Worm (Caenorhabditis elegans) whole organism, mixed stage, embryonic: ENCODE results near the gene rdl-1.

Source experiments
- M03D4.4 ChIP-seq: sonication (generic microtip); optimal IDR thresholded peaks from 2 replicates; lab custom pipeline; 2017; ENCODE audit warnings: mild to moderate bottlenecking, missing genetic modification characterization, missing compliant biosample characterization
- cnd-1 ChIP-seq: fragments of 200-800 bp; sonication (Bioruptor generic); optimal IDR thresholded peaks from 2 replicates; lab custom pipeline; 2018; ENCODE audit warnings: mild to moderate bottlenecking, missing genetic modification characterization, missing compliant biosample characterization
- drap-1 ChIP-seq: fragments of 200-800 bp; sonication (Bioruptor generic); optimal IDR thresholded peaks from 3 replicates; lab custom pipeline; 2018; ENCODE audit warnings: mild to moderate bottlenecking, missing genetic modification characterization, missing compliant biosample characterization
- lin-13 ChIP-seq: fragments of 150-350 bp; optimal IDR thresholded peaks from 2 replicates; lab custom pipeline; 2014; ENCODE audit warnings: missing biosample characterization, missing genetic modification characterization
- lin-32 ChIP-seq: fragments of 200-800 bp; sonication (Bioruptor generic); optimal IDR thresholded peaks from 2 replicates; lab custom pipeline; 2018; ENCODE audit warnings: mild to moderate bottlenecking, missing genetic modification characterization, missing compliant biosample characterization
- mls-2 ChIP-seq: sonication (generic microtip); optimal IDR thresholded peaks from 2 replicates; lab custom pipeline; 2016; ENCODE audit warnings: mild to moderate bottlenecking, missing genetic modification characterization, moderate library complexity, missing compliant biosample characterization
- nhr-12 ChIP-seq: fragments of 150-350 bp; optimal IDR thresholded peaks from 2 replicates; lab custom pipeline; 2014; ENCODE audit warnings: missing biosample characterization, missing genetic modification characterization
- nhr-237 ChIP-seq: fragments of 150-350 bp; optimal IDR thresholded peaks from 2 replicates; lab custom pipeline; 2014; ENCODE audit warnings: missing biosample characterization, missing genetic modification characterization
- nhr-28 ChIP-seq: fragments of 150-350 bp; optimal IDR thresholded peaks from 2 replicates; lab custom pipeline; 2014; ENCODE audit warnings: missing biosample characterization, missing genetic modification characterization
- snpc-4 ChIP-seq: fragments of 150-350 bp; optimal IDR thresholded peaks from 2 replicates; lab custom pipeline; 2014; ENCODE audit warnings: missing biosample characterization, missing genetic modification characterization
- tbx-8 ChIP-seq: fragments of 200-800 bp; sonication (Bioruptor generic); optimal IDR thresholded peaks from 2 replicates; lab custom pipeline; 2018; ENCODE audit warnings: mild to moderate bottlenecking, missing genetic modification characterization, moderate library complexity, missing compliant biosample characterization
- unc-62 ChIP-seq: fragments of 150-350 bp; optimal IDR thresholded peaks from 2 replicates; lab custom pipeline; 2014; ENCODE audit warnings: missing biosample characterization, missing genetic modification reagents, missing genetic modification characterization

ce11 chrIV:7727258-7727657 lies 42.8 kb downstream of the rdl-1 start:
- TF ChIP-seq lin-32 (GFP tag; lab: Kevin White, UChicago), result no peak
- no peak for TF ChIP-seq nhr-12
- no peak for TF ChIP-seq drap-1 (GFP tag; lab: Kevin White, UChicago)
- TF ChIP-seq nhr-28 (tag; lab: Kevin White, UChicago), result no peak
- TF ChIP-seq nhr-237 (tag; lab: Kevin White, UChicago), result no peak
- no peak for TF ChIP-seq mls-2 (tag; lab: Kevin White, UChicago)
- no peak for TF ChIP-seq lin-13 (tag; lab: Kevin White, UChicago)
- TF ChIP-seq unc-62 (GFP tag; lab: Kevin White, UChicago), result no peak
- no peak for TF ChIP-seq cnd-1 (tag; lab: Kevin White, UChicago)
- TF ChIP-seq tbx-8, result no peak
- TF ChIP-seq snpc-4 (tag; lab: Kevin White, UChicago), result no peak
- no peak for TF ChIP-seq M03D4.4 (tag; lab: Kevin White, UChicago)
